Fruit fly (Drosophila melanogaster): Measurements from ENCODE around the gene TP53INP.

Gene TP53INP

DNA sequence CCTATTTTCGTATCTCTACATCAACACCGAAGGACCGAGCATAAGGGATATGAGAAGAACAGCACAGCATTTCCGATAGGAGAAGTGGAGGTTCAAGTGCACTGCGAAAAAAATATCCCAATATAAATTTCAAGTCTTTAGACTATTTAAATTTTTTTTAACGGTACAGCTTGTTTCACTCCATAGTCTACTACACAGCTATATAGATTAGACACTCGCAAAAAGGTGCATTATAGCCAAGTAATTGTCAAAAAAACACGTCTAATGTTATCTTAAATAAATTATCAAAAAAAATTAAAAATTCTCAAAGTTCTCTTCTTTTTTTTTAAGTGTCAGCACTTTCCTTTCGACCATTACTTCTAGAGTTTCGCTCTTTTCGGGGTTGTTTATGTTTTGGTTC lies 27.8 kb upstream of the TP53INP start (continued):
- TF ChIP-seq CG10979 (tag; optimal IDR thresholded peaks at IDR 0.05) (peak; percentile 55), chif (GFP tag; optimal IDR thresholded peaks at IDR 0.05) (peak; percentile 14 to 31), gt (GFP tag; IDR thresholded peaks at IDR 0.05) (no peak), nau (GFP tag; optimal IDR thresholded peaks at IDR 0.05) (peak; percentile 12), CG10274 (GFP tag; optimal IDR thresholded peaks at IDR 0.05) (peak; percentile 4), dati (GFP tag; IDR thresholded peaks at IDR 0.05) (no peak), sens (GFP tag) (peak; percentile 80), tin (GFP tag; optimal IDR thresholded peaks at IDR 0.05) (peak; percentile 35), nerfin-1 (tag; optimal IDR thresholded peaks at IDR 0.05) (peak; percentile 32), CG11398 (GFP tag; optimal IDR thresholded peaks at IDR 0.05) (no peak), CG7963 (GFP tag; IDR thresholded peaks at IDR 0.05; ENCODE audit: partially characterized antibody) (no peak), mam (GFP tag; optimal IDR thresholded peaks at IDR 0.05) (peak; percentile 48), CG11695 (GFP tag; IDR thresholded peaks at IDR 0.05) (peak; percentile 63; the same call in 2 of the 3 replicates), CG13424 (tag; optimal IDR thresholded peaks at IDR 0.05) (peak; percentile 63), Atf3 (GFP tag; optimal IDR thresholded peaks at IDR 0.05) (no peak), NfI (GFP tag; optimal IDR thresholded peaks at IDR 0.05) (peak; percentile 67), CG10147 (GFP tag; optimal IDR thresholded peaks at IDR 0.05) (peak; percentile 67), CG10959 (GFP tag; IDR thresholded peaks at IDR 0.05) (0 out of 2 replicates have a peak, but pooled peaks have one; percentile 34), Fer2 (tag; optimal IDR thresholded peaks at IDR 0.05) (peak; percentile 26), CG10543 (GFP tag; optimal IDR thresholded peaks at IDR 0.05) (peak; percentile 50), CG2120 (GFP tag; optimal IDR thresholded peaks at IDR 0.05) (peak; percentile 81), ro (GFP tag; IDR thresholded peaks at IDR 0.05) (no peak), Blimp-1 (GFP tag; optimal IDR thresholded peaks at IDR 0.05) (peak; percentile 43), lola (GFP tag; optimal IDR thresholded peaks at IDR 0.05) (no peak), HmgZ (tag; optimal IDR thresholded peaks at IDR 0.05) (peak; percentile 47), caup (GFP tag; optimal IDR thresholded peaks at IDR 0.05; ENCODE audit: severe bottlenecking) (peak; percentile 69), CG9609 (GFP tag; optimal IDR thresholded peaks at IDR 0.05) (peak; percentile 19), Sox100B (GFP tag; optimal IDR thresholded peaks at IDR 0.05) (peak; percentile 55), CG6254 (GFP tag; optimal IDR thresholded peaks at IDR 0.05) (peak; percentile 31), sim (GFP tag; IDR thresholded peaks at IDR 0.05) (peak; percentile 32; the same call in 1 of the 2 replicates), unpg (GFP tag; optimal IDR thresholded peaks at IDR 0.05) (peak; percentile 14), CoRest (tag; optimal IDR thresholded peaks at IDR 0.05) (peak; percentile 69), hkb (optimal IDR thresholded peaks at IDR 0.05) (no peak), hkb (GFP tag; IDR thresholded peaks at IDR 0.05) (peak; percentile 78), Adf1 (GFP tag; IDR thresholded peaks at IDR 0.05) (no peak), CG2129 (GFP tag; IDR thresholded peaks at IDR 0.05; ENCODE audit: partially characterized antibody) (no peak), PHDP (tag; optimal IDR thresholded peaks at IDR 0.05) (peak; percentile 68), CG18619 (GFP tag; optimal IDR thresholded peaks at IDR 0.05) (peak; percentile 57), ems (GFP tag; optimal IDR thresholded peaks at IDR 0.05) (peak; percentile 13), Hmr (GFP tag; optimal IDR thresholded peaks at IDR 0.05) (peak; percentile 68), tap (tag; optimal IDR thresholded peaks at IDR 0.05) (no peak), ewg (GFP tag; optimal IDR thresholded peaks at IDR 0.05) (peak; percentile 23), pho (GFP tag; optimal IDR thresholded peaks at IDR 0.05) (peak; percentile 44), Hr3 (GFP tag; optimal IDR thresholded peaks at IDR 0.05) (peak; percentile 37), tx (GFP tag; optimal IDR thresholded peaks at IDR 0.05) (peak; percentile 11), Gug (GFP tag; IDR thresholded peaks at IDR 0.05) (peak; percentile 30; the same call in 1 of the 4 replicates), CG17568 (GFP tag; optimal IDR thresholded peaks at IDR 0.05) (peak; percentile 45), Dek (tag; optimal IDR thresholded peaks at IDR 0.05) (peak; percentile 11), bcd (GFP tag; optimal IDR thresholded peaks at IDR 0.05) (peak; percentile 62), Hand (GFP tag; optimal IDR thresholded peaks at IDR 0.05) (peak; percentile 82)
